Worm (Caenorhabditis elegans): Measurements from ENCODE around the gene srh-41.

srh-41 gene

DNA sequence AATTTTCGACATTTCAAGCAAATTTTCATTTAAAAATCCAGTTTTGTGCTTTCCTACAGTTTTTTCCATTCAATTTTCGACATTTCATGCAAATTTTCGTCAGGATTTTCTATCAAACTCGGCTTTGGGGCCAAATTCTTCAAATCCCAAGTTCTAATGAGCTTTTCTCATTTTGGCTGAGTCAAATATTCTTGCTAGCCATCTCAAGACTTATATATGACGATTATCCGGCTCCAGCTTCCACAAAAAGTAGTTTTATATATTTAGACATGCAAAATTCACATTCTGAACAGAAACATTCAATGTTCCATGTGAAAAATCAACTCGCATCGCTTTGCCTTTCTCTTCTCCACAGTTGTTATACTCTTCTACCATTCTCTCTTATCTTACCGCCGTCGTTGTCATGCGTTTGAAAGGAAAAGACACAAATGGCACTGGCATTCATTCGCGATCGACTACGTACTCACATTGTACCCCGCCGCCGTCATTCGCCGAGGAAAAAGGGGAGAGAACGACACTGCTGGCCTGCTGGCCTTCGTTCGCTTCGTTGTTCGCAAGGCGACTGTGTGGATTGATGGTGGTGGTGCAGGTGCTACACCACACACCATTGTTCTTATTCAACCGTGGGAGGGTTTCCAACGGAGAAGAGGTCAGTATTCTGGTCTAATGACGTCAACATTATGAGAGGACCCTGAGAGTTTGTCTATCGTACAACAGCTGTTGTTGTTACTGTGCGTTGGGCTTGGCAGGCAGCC is 39.3 kb downstream of the srh-41 start:
- no peak for TF ChIP-seq R02D3.7 (tag; optimal IDR thresholded peaks at IDR 0.05)
- no peak for TF ChIP-seq zag-1 (tag; optimal IDR thresholded peaks at IDR 0.05)
- TF ChIP-seq ama-1 (optimal IDR thresholded peaks at IDR 0.05), result no peak
- peak; percentile 60 for TF ChIP-seq sma-3 (GFP tag; optimal IDR thresholded peaks at IDR 0.05)
- peak; percentile 12 for TF ChIP-seq F13H6.1 (tag; optimal IDR thresholded peaks at IDR 0.05)
- peak; percentile 35 for TF ChIP-seq blmp-1 (tag; optimal IDR thresholded peaks at IDR 0.05; ENCODE audit: insufficient read depth)
- peak; percentile 36 for TF ChIP-seq gmeb-1 (tag; optimal IDR thresholded peaks at IDR 0.05)
- peak; percentile 51 for TF ChIP-seq nhr-129 (tag; optimal IDR thresholded peaks at IDR 0.05)
- no peak for TF ChIP-seq lsy-2 (tag; optimal IDR thresholded peaks at IDR 0.05)
- TF ChIP-seq crh-2 (tag; optimal IDR thresholded peaks at IDR 0.05), result peak; percentile 9
- peak; percentile 86 for TF ChIP-seq nhr-25 (tag; optimal IDR thresholded peaks at IDR 0.05)
- TF ChIP-seq fos-1 (tag; optimal IDR thresholded peaks at IDR 0.05), result peak; percentile 66

DNA sequence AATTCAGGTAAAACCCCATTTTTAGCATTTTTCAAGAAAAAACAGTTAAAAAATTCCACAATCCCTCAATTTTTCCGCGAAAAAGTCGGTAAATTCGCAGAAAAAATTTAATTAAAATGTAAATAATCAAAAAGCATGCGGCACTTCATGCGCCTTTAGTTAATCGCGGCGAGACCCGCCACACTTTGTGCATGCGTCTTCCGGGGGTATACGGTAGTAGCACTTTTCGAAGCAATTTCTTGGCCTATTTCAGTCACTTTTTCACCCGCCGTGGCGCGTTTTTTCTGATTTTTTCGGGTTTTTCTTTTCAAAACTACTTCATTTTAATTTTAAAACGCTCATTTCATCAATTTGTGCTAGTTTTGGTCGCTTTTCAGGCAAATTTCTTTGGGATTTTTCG is 40.0 kb downstream of the srh-41 start:
- TF ChIP-seq F13H6.1 (tag; optimal IDR thresholded peaks at IDR 0.05) (no peak), lin-13 (GFP tag; optimal IDR thresholded peaks at IDR 0.05) (no peak), ceh-82 (tag; optimal IDR thresholded peaks at IDR 0.05) (no peak), sma-9 (GFP tag; optimal IDR thresholded peaks at IDR 0.05) (no peak), sma-9 (tag; optimal IDR thresholded peaks at IDR 0.05) (no peak), ama-1 (optimal IDR thresholded peaks at IDR 0.05) (no peak), mdl-1 (tag; optimal IDR thresholded peaks at IDR 0.05) (no peak), egl-27 (tag; optimal IDR thresholded peaks at IDR 0.05) (no peak), R02D3.7 (tag; optimal IDR thresholded peaks at IDR 0.05) (no peak), lin-11 (tag; optimal IDR thresholded peaks at IDR 0.05) (no peak), nhr-25 (tag; optimal IDR thresholded peaks at IDR 0.05) (no peak), unc-55 (GFP tag; optimal IDR thresholded peaks at IDR 0.05) (no peak), zag-1 (tag; optimal IDR thresholded peaks at IDR 0.05) (no peak), unc-62 (GFP tag; optimal IDR thresholded peaks at IDR 0.05) (no peak), Y55F3AM.14 (GFP tag; optimal IDR thresholded peaks at IDR 0.05) (no peak), blmp-1 (tag; optimal IDR thresholded peaks at IDR 0.05; ENCODE audit: insufficient read depth) (no peak), nhr-23 (tag; optimal IDR thresholded peaks at IDR 0.05) (no peak), unc-39 (tag; optimal IDR thresholded peaks at IDR 0.05) (no peak), skn-1 (tag; optimal IDR thresholded peaks at IDR 0.05) (no peak), ztf-1 (GFP tag; conservative IDR thresholded peaks at IDR 0.05) (no peak), gmeb-1 (tag; optimal IDR thresholded peaks at IDR 0.05) (no peak)

DNA sequence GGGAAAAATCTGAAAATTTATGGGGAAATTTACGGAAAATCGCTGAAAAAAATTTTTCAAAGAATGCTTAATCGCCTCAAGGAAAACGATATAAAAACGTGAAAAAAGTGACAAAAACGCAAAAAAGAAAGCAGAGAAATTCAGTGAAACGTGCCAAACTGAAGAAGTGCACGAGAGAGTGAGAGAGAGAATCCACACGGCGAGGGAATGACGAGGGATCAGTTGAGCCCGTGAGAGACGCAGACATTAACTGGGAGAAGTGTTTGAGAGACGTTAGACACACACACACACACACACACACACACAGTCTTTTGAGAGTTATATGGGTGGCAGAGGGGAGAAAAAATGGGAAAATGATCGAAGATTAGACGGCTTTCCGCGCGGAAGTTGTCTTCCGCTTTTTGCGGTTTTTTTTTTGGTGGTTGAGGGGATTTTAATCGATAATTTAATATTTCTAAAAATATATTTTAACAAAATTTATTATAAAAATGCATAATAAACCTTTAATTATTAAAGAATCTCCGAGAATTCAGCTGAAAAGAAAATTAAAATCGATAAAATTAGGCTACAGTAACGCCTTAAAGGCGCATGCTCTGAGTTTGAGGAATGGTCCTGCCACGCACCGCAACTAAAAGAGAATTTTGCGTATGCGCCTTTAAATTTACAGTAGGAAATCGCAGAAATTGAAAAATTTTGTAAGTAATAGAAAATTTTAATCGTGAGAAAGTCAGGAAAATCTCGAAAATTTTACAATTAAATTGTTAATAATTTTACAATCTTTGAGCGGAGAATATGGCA is 42.5 kb downstream of the srh-41 start:
- TF ChIP-seq sma-9 (GFP tag; optimal IDR thresholded peaks at IDR 0.05) (peak; percentile 33), sma-9 (tag; optimal IDR thresholded peaks at IDR 0.05) (no peak), ama-1 (optimal IDR thresholded peaks at IDR 0.05) (peak; percentile 69), dmd-4 (tag; optimal IDR thresholded peaks at IDR 0.05) (no peak), mdl-1 (tag; optimal IDR thresholded peaks at IDR 0.05) (peak; percentile 47), lin-13 (GFP tag; optimal IDR thresholded peaks at IDR 0.05) (peak; percentile 56), zag-1 (tag; optimal IDR thresholded peaks at IDR 0.05) (peak; percentile 53), nhr-25 (tag; optimal IDR thresholded peaks at IDR 0.05) (peak; percentile 19), nhr-10 (tag; optimal IDR thresholded peaks at IDR 0.05) (no peak), nhr-21 (tag; optimal IDR thresholded peaks at IDR 0.05) (peak; percentile 13), alr-1 (tag; optimal IDR thresholded peaks at IDR 0.05) (no peak), C34F6.9 (tag; optimal IDR thresholded peaks at IDR 0.05) (peak; percentile 88), blmp-1 (tag; optimal IDR thresholded peaks at IDR 0.05; ENCODE audit: insufficient read depth) (peak; percentile 64), nhr-129 (tag; optimal IDR thresholded peaks at IDR 0.05) (peak; percentile 78), ceh-16 (tag; optimal IDR thresholded peaks at IDR 0.05) (no peak), F13H6.1 (tag; optimal IDR thresholded peaks at IDR 0.05) (peak; percentile 57), unc-55 (GFP tag; optimal IDR thresholded peaks at IDR 0.05) (peak; percentile 73), lsy-2 (tag; optimal IDR thresholded peaks at IDR 0.05) (peak in 1 of 2 experiments; percentile 78), snpc-4 (tag; optimal IDR thresholded peaks at IDR 0.05) (peak; percentile 22), sem-4 (tag; optimal IDR thresholded peaks at IDR 0.05) (peak; percentile 12), nhr-6 (tag; optimal IDR thresholded peaks at IDR 0.05) (no peak), nhr-77 (tag; optimal IDR thresholded peaks at IDR 0.05) (no peak), fos-1 (tag; optimal IDR thresholded peaks at IDR 0.05) (peak; percentile 61), crh-2 (tag; optimal IDR thresholded peaks at IDR 0.05) (peak; percentile 77), gmeb-1 (tag; optimal IDR thresholded peaks at IDR 0.05) (peak; percentile 31)
